Worm (Caenorhabditis elegans): ENCODE data around the gene trk-1.
A peak's percentile ranks its signal among the peaks of the same experiment; 100 is the strongest.

The trk-1 gene

DNA sequence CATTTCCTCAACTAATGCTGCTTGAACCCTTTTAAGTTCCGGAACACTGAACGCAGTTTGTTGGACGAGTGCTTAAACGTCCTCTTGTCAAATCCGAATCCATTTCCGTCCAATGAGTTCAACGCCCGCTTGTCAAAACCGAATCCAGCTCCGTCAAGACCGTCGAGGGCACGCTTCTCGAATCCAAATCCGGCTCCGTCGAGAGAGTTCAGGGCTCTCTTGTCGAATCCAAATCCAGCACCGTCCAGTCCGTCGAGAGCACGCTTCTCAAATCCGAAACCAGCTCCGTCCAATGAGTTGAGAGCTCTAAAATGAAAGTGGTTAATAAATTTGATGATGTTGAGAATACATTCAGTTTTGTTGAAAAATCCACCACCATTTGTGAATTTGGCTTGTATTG lies 33.0 kb downstream of the trk-1 start:
- TF ChIP-seq zfh-2 (GFP tag; conservative IDR thresholded peaks at IDR 0.05): peak; percentile 63
- no peak for TF ChIP-seq let-526 (GFP tag; IDR thresholded peaks at IDR 0.05)

DNA sequence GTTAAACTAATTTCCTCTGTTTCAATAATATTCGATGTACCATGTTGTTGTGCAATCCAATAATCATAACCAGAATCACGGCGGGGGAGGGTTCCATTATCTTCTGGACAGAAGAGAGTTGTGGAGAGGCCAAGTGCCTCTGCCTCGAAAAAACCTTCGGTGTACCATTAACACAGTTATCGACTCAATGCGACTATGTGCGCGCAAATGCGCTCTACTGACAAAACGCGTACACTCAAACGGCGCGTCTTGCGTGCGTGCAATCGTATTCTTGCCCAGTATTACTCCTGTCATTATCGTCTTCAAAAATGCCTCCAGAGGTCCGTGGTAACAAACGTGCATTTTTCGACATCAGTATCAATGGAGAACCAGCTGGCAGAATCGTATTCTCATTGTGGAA lies 39.7 kb downstream of the trk-1 start, which contains the start of gene cyn-8:
Gene cyn-8 (plus strand): TSS at position 217 of the 400 bp plus-strand sequence.
- TF ChIP-seq nhr-80 (tag; optimal IDR thresholded peaks at IDR 0.05): peak; percentile 40
- no peak for TF ChIP-seq Y95B8A.8 (GFP tag; IDR thresholded peaks at IDR 0.05)
- TF ChIP-seq mxl-1 (tag; optimal IDR thresholded peaks at IDR 0.05): no peak
- peak; percentile 19 for TF ChIP-seq tbp1 (GFP tag; optimal IDR thresholded peaks at IDR 0.05)
- no peak for TF ChIP-seq ztf-22 (GFP tag; optimal IDR thresholded peaks at IDR 0.05)
- TF ChIP-seq lag-1 (GFP tag; IDR thresholded peaks at IDR 0.05): no peak
- no peak for TF ChIP-seq ztf-6 (GFP tag; IDR thresholded peaks at IDR 0.05)
- no peak for TF ChIP-seq snpc-1.3 (tag; optimal IDR thresholded peaks at IDR 0.05; ENCODE audit: insufficient read depth)
- no peak for TF ChIP-seq lir-1 (GFP tag; conservative IDR thresholded peaks at IDR 0.05)
- no peak for TF ChIP-seq rec-8 (tag; optimal IDR thresholded peaks at IDR 0.05)
- no peak for TF ChIP-seq egrh-3 (GFP tag; IDR thresholded peaks at IDR 0.05)
- TF ChIP-seq lin-26 (GFP tag; IDR thresholded peaks at IDR 0.05): no peak
- TF ChIP-seq egl-18 (GFP tag; IDR thresholded peaks at IDR 0.05): no peak
- no peak for TF ChIP-seq ztf-26 (tag; optimal IDR thresholded peaks at IDR 0.05)
- TF ChIP-seq tlf-1 (GFP tag; optimal IDR thresholded peaks at IDR 0.05): no peak
- TF ChIP-seq nhr-120 (GFP tag; IDR thresholded peaks at IDR 0.05): no peak
- TF ChIP-seq C06A6.2 (GFP tag; conservative IDR thresholded peaks at IDR 0.05): no peak
- TF ChIP-seq Y67H2A.10 (GFP tag; conservative IDR thresholded peaks at IDR 0.05): no peak
- TF ChIP-seq hmg-1.2 (GFP tag; IDR thresholded peaks at IDR 0.05): peak; percentile 21; the same call in 1 of the 2 replicates
- TF ChIP-seq ceh-40 (GFP tag; IDR thresholded peaks at IDR 0.05): no peak
- no peak for TF ChIP-seq D2030.7 (GFP tag; IDR thresholded peaks at IDR 0.05)
- peak; percentile 91 for TF ChIP-seq mcd-1 (GFP tag; IDR thresholded peaks at IDR 0.05)
- TF ChIP-seq F39B2.1 (GFP tag; IDR thresholded peaks at IDR 0.05): no peak
- no peak for TF ChIP-seq hsf-1 (GFP tag; IDR thresholded peaks at IDR 0.05)
- 0 out of 2 replicates have a peak, but pooled peaks have one; percentile 28 for TF ChIP-seq dox-1 (GFP tag; IDR thresholded peaks at IDR 0.05)
- TF ChIP-seq ceh-79 (tag; optimal IDR thresholded peaks at IDR 0.05): no peak
- TF ChIP-seq nhr-27 (tag; optimal IDR thresholded peaks at IDR 0.05): no peak
- no peak for TF ChIP-seq hrde-1 (tag; optimal IDR thresholded peaks at IDR 0.05; ENCODE audit: borderline replicate concordance)
- TF ChIP-seq lin-40 (tag; optimal IDR thresholded peaks at IDR 0.05): no peak
- 0 out of 2 replicates have a peak, but pooled peaks have one; percentile 8 for TF ChIP-seq let-526 (GFP tag; IDR thresholded peaks at IDR 0.05)
- TF ChIP-seq T26A5.8 (tag; optimal IDR thresholded peaks at IDR 0.05): no peak
- TF ChIP-seq ztf-25 (GFP tag; IDR thresholded peaks at IDR 0.05): no peak

DNA sequence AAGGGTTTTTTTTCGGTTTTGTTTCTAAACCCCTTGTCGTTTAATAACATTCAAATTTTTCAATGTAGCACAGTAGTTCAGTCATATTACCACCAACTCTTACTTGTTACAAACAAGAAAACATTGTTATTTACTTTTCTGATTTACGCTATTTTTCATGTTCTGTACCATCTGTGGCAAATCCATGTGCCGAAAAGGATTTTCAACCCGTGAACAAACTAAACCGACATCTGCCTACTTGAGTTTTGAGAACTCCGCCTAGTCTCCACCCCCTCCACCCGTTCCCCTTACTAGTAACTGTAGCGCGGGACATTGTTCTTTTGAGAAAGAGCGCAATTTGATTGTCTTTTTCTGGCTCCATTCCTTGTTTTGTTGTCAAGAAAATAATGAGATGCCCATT lies 45.7 kb downstream of the trk-1 start, which contains the start of gene ensh-1:
Gene ensh-1 (plus strand): TSS at position 301 of the 400 bp plus-strand sequence.
- TF ChIP-seq ztf-6 (GFP tag; IDR thresholded peaks at IDR 0.05) (no peak), egl-44 (GFP tag; IDR thresholded peaks at IDR 0.05) (no peak), tlf-1 (GFP tag; optimal IDR thresholded peaks at IDR 0.05) (no peak), tbp1 (GFP tag; optimal IDR thresholded peaks at IDR 0.05) (no peak), dpl-1 (GFP tag; optimal IDR thresholded peaks at IDR 0.05) (no peak), hmg-20 (GFP tag; IDR thresholded peaks at IDR 0.05) (no peak), Y79H2A.3 (GFP tag; conservative IDR thresholded peaks at IDR 0.05) (no peak), egl-18 (GFP tag; IDR thresholded peaks at IDR 0.05) (no peak), F23B12.7 (tag; optimal IDR thresholded peaks at IDR 0.05; ENCODE audit: insufficient read depth) (no peak), F57C9.4 (tag; optimal IDR thresholded peaks at IDR 0.05) (no peak), unc-130 (GFP tag; optimal IDR thresholded peaks at IDR 0.05) (no peak), zim-3 (tag; optimal IDR thresholded peaks at IDR 0.05) (no peak), Y95B8A.8 (GFP tag; IDR thresholded peaks at IDR 0.05) (no peak), ztf-25 (GFP tag; IDR thresholded peaks at IDR 0.05) (no peak), ama-1 (optimal IDR thresholded peaks at IDR 0.05) (no peak), ama-1 (GFP tag; optimal IDR thresholded peaks at IDR 0.05) (no peak), unc-62 (GFP tag; optimal IDR thresholded peaks at IDR 0.05) (no peak), B0261.1 (tag; optimal IDR thresholded peaks at IDR 0.05) (no peak)

All from whole organism, young adult.